ENCODE assay signal across 3 worm cellular contexts in genomic region chrX:17030169-17030914, ce11.
TF ChIP-seq lines count a peak whose summit lies in the region.

Gene ptrn-1, minus strand, starts transcription at chrX:17030219.

TF ChIP-seq in whole organism, L2 larva, 48 proteins besides CTCF, POLR2A, EP300 and RAD21 (continued from another document):
- TF ChIP-seq unc-62 (GFP tag; optimal IDR thresholded peaks at IDR 0.05; lab: Kevin White, UChicago), result no peak
- TF ChIP-seq snpc-4 (tag; optimal IDR thresholded peaks at IDR 0.05; lab: Kevin White, UChicago), result no peak
- TF ChIP-seq unc-55 (GFP tag; optimal IDR thresholded peaks at IDR 0.05; lab: Kevin White, UChicago), result peak; percentile 76
- no peak for TF ChIP-seq aly-2 (tag; optimal IDR thresholded peaks at IDR 0.05; lab: Kevin White, UChicago)
- TF ChIP-seq mbf-1 (tag; optimal IDR thresholded peaks at IDR 0.05; lab: Kevin White, UChicago), result no peak
- peak; percentile 86 for TF ChIP-seq F13H6.1 (tag; optimal IDR thresholded peaks at IDR 0.05; lab: Kevin White, UChicago)
- peak; percentile 73 for TF ChIP-seq fos-1 (tag; optimal IDR thresholded peaks at IDR 0.05; lab: Kevin White, UChicago)
- TF ChIP-seq ceh-16 (tag; optimal IDR thresholded peaks at IDR 0.05; lab: Kevin White, UChicago), result peak; percentile 65
- peak; percentile 50 for TF ChIP-seq C34F6.9 (tag; optimal IDR thresholded peaks at IDR 0.05; lab: Kevin White, UChicago)
- TF ChIP-seq lin-11 (tag; optimal IDR thresholded peaks at IDR 0.05; lab: Kevin White, UChicago), result peak; percentile 53
- peak; percentile 67 for TF ChIP-seq crh-2 (tag; optimal IDR thresholded peaks at IDR 0.05; lab: Kevin White, UChicago)
- TF ChIP-seq nhr-237 (tag; optimal IDR thresholded peaks at IDR 0.05; lab: Kevin White, UChicago), result no peak
- TF ChIP-seq dmd-4 (tag; optimal IDR thresholded peaks at IDR 0.05; lab: Kevin White, UChicago), result no peak
- TF ChIP-seq ztf-1 (GFP tag; conservative IDR thresholded peaks at IDR 0.05; lab: Robert Waterston, UW), result no peak
- peak; percentile 82 for TF ChIP-seq Y55F3AM.14 (GFP tag; optimal IDR thresholded peaks at IDR 0.05; lab: Kevin White, UChicago)
- TF ChIP-seq ceh-82 (tag; optimal IDR thresholded peaks at IDR 0.05; lab: Kevin White, UChicago), result no peak
- no peak for TF ChIP-seq nhr-10 (tag; optimal IDR thresholded peaks at IDR 0.05; lab: Kevin White, UChicago)
- TF ChIP-seq elt-1 (tag; optimal IDR thresholded peaks at IDR 0.05; lab: Kevin White, UChicago), result no peak
- TF ChIP-seq nhr-23 (tag; optimal IDR thresholded peaks at IDR 0.05; lab: Kevin White, UChicago), result no peak
- TF ChIP-seq zag-1 (tag; optimal IDR thresholded peaks at IDR 0.05; lab: Kevin White, UChicago), result peak; percentile 49
- peak; percentile 47 for TF ChIP-seq nhr-25 (tag; optimal IDR thresholded peaks at IDR 0.05; lab: Kevin White, UChicago)
- no peak for TF ChIP-seq nhr-11 (tag; optimal IDR thresholded peaks at IDR 0.05; lab: Kevin White, UChicago)
- TF ChIP-seq mdl-1 (tag; optimal IDR thresholded peaks at IDR 0.05; lab: Kevin White, UChicago), result peak in 1 of 2 experiments; percentile 1
- no peak for TF ChIP-seq nhr-6 (tag; optimal IDR thresholded peaks at IDR 0.05; lab: Kevin White, UChicago)
- TF ChIP-seq skn-1 (tag; optimal IDR thresholded peaks at IDR 0.05; lab: Kevin White, UChicago), result no peak

TF ChIP-seq in whole organism, L4 larva, 104 proteins besides CTCF, POLR2A, EP300 and RAD21 (continued from another document and continues in another):
- TF ChIP-seq unc-62 (GFP tag; optimal IDR thresholded peaks at IDR 0.05 in 1 of 2; lab: Kevin White, UChicago), result peak in 1 of 2 experiments; percentile 91
- no peak for TF ChIP-seq unc-62 (tag; optimal IDR thresholded peaks at IDR 0.05; lab: Kevin White, UChicago)
- TF ChIP-seq unc-39 (tag; optimal IDR thresholded peaks at IDR 0.05; lab: Kevin White, UChicago), result no peak
- TF ChIP-seq zfp-3 (GFP tag; conservative IDR thresholded peaks at IDR 0.05; lab: Robert Waterston, UW), result no peak
- TF ChIP-seq nhr-111 (GFP tag; optimal IDR thresholded peaks at IDR 0.05; lab: Kevin White, UChicago), result no peak
- no peak for TF ChIP-seq jun-1 (tag; optimal IDR thresholded peaks at IDR 0.05; lab: Kevin White, UChicago)
- no peak for TF ChIP-seq D1046.2 (GFP tag; IDR thresholded peaks at IDR 0.05; lab: Robert Waterston, UW)
- TF ChIP-seq duxl-1 (tag; optimal IDR thresholded peaks at IDR 0.05; lab: Kevin White, UChicago; ENCODE audit: poor library complexity), result no peak
- TF ChIP-seq daf-19 (GFP tag; conservative IDR thresholded peaks at IDR 0.05; lab: Robert Waterston, UW), result no peak
- no peak for TF ChIP-seq Y48G9A.11 (GFP tag; IDR thresholded peaks at IDR 0.05; lab: Robert Waterston, UW)
- no peak for TF ChIP-seq sdz-12 (GFP tag; optimal IDR thresholded peaks at IDR 0.05; lab: Kevin White, UChicago)
- TF ChIP-seq nhr-76 (tag; optimal IDR thresholded peaks at IDR 0.05; lab: Kevin White, UChicago), result no peak
- no peak for TF ChIP-seq nhr-237 (tag; optimal IDR thresholded peaks at IDR 0.05; lab: Kevin White, UChicago)
- TF ChIP-seq ceh-32 (tag; optimal IDR thresholded peaks at IDR 0.05; lab: Kevin White, UChicago; ENCODE audit: poor library complexity), result no peak
- TF ChIP-seq Y5F2A.4 (GFP tag; optimal IDR thresholded peaks at IDR 0.05; lab: Kevin White, UChicago), result no peak
- no peak for TF ChIP-seq ces-1 (GFP tag; optimal IDR thresholded peaks at IDR 0.05; lab: Kevin White, UChicago)
- TF ChIP-seq egl-27 (tag; optimal IDR thresholded peaks at IDR 0.05; lab: Kevin White, UChicago), result no peak
- TF ChIP-seq Y105C5A.15 (GFP tag; IDR thresholded peaks at IDR 0.05; lab: Robert Waterston, UW), result no peak
- peak; percentile 26 for TF ChIP-seq nhr-77 (tag; optimal IDR thresholded peaks at IDR 0.05; lab: Kevin White, UChicago)
- TF ChIP-seq dpl-1 (GFP tag; optimal IDR thresholded peaks at IDR 0.05; lab: Kevin White, UChicago), result no peak
- TF ChIP-seq ZK337.2 (GFP tag; IDR thresholded peaks at IDR 0.05; lab: Robert Waterston, UW), result no peak
- peak; percentile 61 for TF ChIP-seq mes-2 (tag; optimal IDR thresholded peaks at IDR 0.05; lab: Kevin White, UChicago; ENCODE audit: poor library complexity, severe bottlenecking)
- 0 out of 2 replicates have a peak, but pooled peaks have one; percentile 50 for TF ChIP-seq ctbp-1 (GFP tag; IDR thresholded peaks at IDR 0.05; lab: Robert Waterston, UW)
- no peak for TF ChIP-seq zip-2 (tag; optimal IDR thresholded peaks at IDR 0.05; lab: Kevin White, UChicago)
- TF ChIP-seq mxl-3 (GFP tag; optimal IDR thresholded peaks at IDR 0.05; lab: Kevin White, UChicago), result peak; percentile 85
- TF ChIP-seq mxl-2 (GFP tag; conservative IDR thresholded peaks at IDR 0.05; lab: Robert Waterston, UW), result no peak
- no peak for TF ChIP-seq fos-1 (tag; optimal IDR thresholded peaks at IDR 0.05; lab: Kevin White, UChicago)
- TF ChIP-seq pqm-1 (tag; optimal IDR thresholded peaks at IDR 0.05; lab: Kevin White, UChicago), result peak; percentile 22
- TF ChIP-seq F37D6.2 (tag; optimal IDR thresholded peaks at IDR 0.05; lab: Kevin White, UChicago), result no peak
- TF ChIP-seq F26F4.8 (GFP tag; conservative IDR thresholded peaks at IDR 0.05; lab: Robert Waterston, UW), result no peak
- TF ChIP-seq nhr-10 (tag; optimal IDR thresholded peaks at IDR 0.05; lab: Kevin White, UChicago), result no peak
- peak; percentile 59 for TF ChIP-seq nhr-11 (tag; optimal IDR thresholded peaks at IDR 0.05; lab: Kevin White, UChicago)
- TF ChIP-seq ztf-7 (tag; optimal IDR thresholded peaks at IDR 0.05; lab: Kevin White, UChicago), result peak; percentile 5
- peak; percentile 98 for TF ChIP-seq aha-1 (tag; lab: Kevin White, UChicago)
- TF ChIP-seq set-16 (GFP tag; IDR thresholded peaks at IDR 0.05; lab: Robert Waterston, UW), result peak; percentile 94
- no peak for TF ChIP-seq R02D3.7 (tag; optimal IDR thresholded peaks at IDR 0.05; lab: Kevin White, UChicago)
- TF ChIP-seq rbr-2 (tag; optimal IDR thresholded peaks at IDR 0.05; lab: Kevin White, UChicago), result peak; percentile 75
- TF ChIP-seq lin-29 (GFP tag; IDR thresholded peaks at IDR 0.05; lab: Robert Waterston, UW), result no peak
- no peak for TF ChIP-seq attf-4 (tag; optimal IDR thresholded peaks at IDR 0.05; lab: Kevin White, UChicago)
- TF ChIP-seq daf-12 (tag; optimal IDR thresholded peaks at IDR 0.05; lab: Kevin White, UChicago), result no peak
- TF ChIP-seq unc-130 (GFP tag; optimal IDR thresholded peaks at IDR 0.05; lab: Kevin White, UChicago), result no peak
- TF ChIP-seq nhr-25 (tag; optimal IDR thresholded peaks at IDR 0.05; lab: Kevin White, UChicago; ENCODE audit: borderline replicate concordance, insufficient read depth), result peak; percentile 13
- peak; percentile 50 for TF ChIP-seq fkh-10 (GFP tag; optimal IDR thresholded peaks at IDR 0.05; lab: Kevin White, UChicago)
- TF ChIP-seq zfp-2 (tag; optimal IDR thresholded peaks at IDR 0.05; lab: Kevin White, UChicago), result no peak
- no peak for TF ChIP-seq nhr-102 (tag; optimal IDR thresholded peaks at IDR 0.05; lab: Kevin White, UChicago)
- TF ChIP-seq saeg-2 (GFP tag; IDR thresholded peaks at IDR 0.05; lab: Robert Waterston, UW), result no peak
- peak; percentile 95 for TF ChIP-seq nhr-28 (tag; optimal IDR thresholded peaks at IDR 0.05; lab: Kevin White, UChicago)
- TF ChIP-seq arid-1 (GFP tag; conservative IDR thresholded peaks at IDR 0.05; lab: Robert Waterston, UW), result no peak
- no peak for TF ChIP-seq lir-3 (tag; optimal IDR thresholded peaks at IDR 0.05; lab: Kevin White, UChicago)
- peak; percentile 83 for TF ChIP-seq mep-1 (tag; optimal IDR thresholded peaks at IDR 0.05; lab: Kevin White, UChicago)
- TF ChIP-seq nhr-42 (GFP tag; IDR thresholded peaks at IDR 0.05; lab: Robert Waterston, UW), result no peak
- no peak for TF ChIP-seq ceh-20 (GFP tag; IDR thresholded peaks at IDR 0.05; lab: Robert Waterston, UW)
- TF ChIP-seq lin-39 (tag; optimal IDR thresholded peaks at IDR 0.05; lab: Kevin White, UChicago), result no peak
- no peak for TF ChIP-seq ama-1 (optimal IDR thresholded peaks at IDR 0.05; lab: Kevin White, UChicago)
- TF ChIP-seq ztf-11 (tag; optimal IDR thresholded peaks at IDR 0.05; lab: Kevin White, UChicago), result no peak
- peak; percentile 48; the same call in 1 of the 2 replicates for TF ChIP-seq tra-1 (GFP tag; IDR thresholded peaks at IDR 0.05; lab: Robert Waterston, UW)
- TF ChIP-seq snpc-1.2 (GFP tag; IDR thresholded peaks at IDR 0.05; lab: Robert Waterston, UW), result no peak

TF ChIP-seq in whole organism, late embryonic, 69 proteins besides CTCF, POLR2A, EP300 and RAD21 (continued from another document):
- TF ChIP-seq ama-1 (optimal IDR thresholded peaks at IDR 0.05; lab: Kevin White, UChicago) (no peak), ztf-16 (tag; optimal IDR thresholded peaks at IDR 0.05; lab: Kevin White, UChicago) (peak; percentile 52), hlh-6 (tag; optimal IDR thresholded peaks at IDR 0.05; lab: Kevin White, UChicago) (no peak), unc-86 (tag; optimal IDR thresholded peaks at IDR 0.05; lab: Kevin White, UChicago) (peak; percentile 37), fkh-6 (tag; optimal IDR thresholded peaks at IDR 0.05; lab: Kevin White, UChicago) (no peak), fkh-10 (GFP tag; optimal IDR thresholded peaks at IDR 0.05; lab: Kevin White, UChicago) (no peak), pag-3 (tag; optimal IDR thresholded peaks at IDR 0.05; lab: Kevin White, UChicago; ENCODE audit: borderline replicate concordance) (no peak), fax-1 (tag; optimal IDR thresholded peaks at IDR 0.05; lab: Kevin White, UChicago) (no peak), pha-4 (tag; optimal IDR thresholded peaks at IDR 0.05; lab: Kevin White, UChicago) (no peak), pat-9 (tag; optimal IDR thresholded peaks at IDR 0.05; lab: Kevin White, UChicago) (peak; percentile 50), tbx-7 (tag; optimal IDR thresholded peaks at IDR 0.05; lab: Kevin White, UChicago) (no peak), hlh-30 (tag; optimal IDR thresholded peaks at IDR 0.05; lab: Kevin White, UChicago; ENCODE audit: insufficient read depth) (peak; percentile 73), ceh-30 (tag; optimal IDR thresholded peaks at IDR 0.05; lab: Kevin White, UChicago) (peak; percentile 36), ceh-6 (GFP tag; optimal IDR thresholded peaks at IDR 0.05; lab: Kevin White, UChicago) (peak; percentile 30), eyg-1 (tag; optimal IDR thresholded peaks at IDR 0.05; lab: Kevin White, UChicago) (peak; percentile 22), lin-11 (tag; optimal IDR thresholded peaks at IDR 0.05; lab: Kevin White, UChicago) (no peak), odd-2 (tag; optimal IDR thresholded peaks at IDR 0.05; lab: Kevin White, UChicago) (no peak), pax-1 (tag; optimal IDR thresholded peaks at IDR 0.05; lab: Kevin White, UChicago) (no peak), ref-2 (tag; optimal IDR thresholded peaks at IDR 0.05; lab: Kevin White, UChicago) (peak; percentile 46), ceh-2 (tag; optimal IDR thresholded peaks at IDR 0.05; lab: Kevin White, UChicago) (peak; percentile 38), K09A11.1 (tag; optimal IDR thresholded peaks at IDR 0.05; lab: Kevin White, UChicago; ENCODE audit: insufficient read depth) (no peak), C08G9.2 (tag; optimal IDR thresholded peaks at IDR 0.05; lab: Kevin White, UChicago) (peak; percentile 57), F13H6.1 (tag; optimal IDR thresholded peaks at IDR 0.05; lab: Kevin White, UChicago) (no peak), madf-2 (tag; optimal IDR thresholded peaks at IDR 0.05; lab: Kevin White, UChicago) (no peak), dve-1 (tag; optimal IDR thresholded peaks at IDR 0.05; lab: Kevin White, UChicago) (peak; percentile 39), hlh-8 (tag; optimal IDR thresholded peaks at IDR 0.05; lab: Kevin White, UChicago) (no peak), gmeb-2 (tag; optimal IDR thresholded peaks at IDR 0.05; lab: Kevin White, UChicago) (peak; percentile 2), unc-55 (GFP tag; optimal IDR thresholded peaks at IDR 0.05; lab: Kevin White, UChicago) (peak; percentile 56), nhr-232 (tag; optimal IDR thresholded peaks at IDR 0.05; lab: Kevin White, UChicago) (no peak), ceh-18 (tag; optimal IDR thresholded peaks at IDR 0.05; lab: Kevin White, UChicago) (peak; percentile 83), dmd-4 (tag; optimal IDR thresholded peaks at IDR 0.05; lab: Kevin White, UChicago; ENCODE audit: borderline replicate concordance) (no peak), ceh-22 (tag; optimal IDR thresholded peaks at IDR 0.05; lab: Kevin White, UChicago) (no peak), ceh-45 (GFP tag; IDR thresholded peaks at IDR 0.05; lab: Robert Waterston, UW) (no peak), npax-4 (tag; optimal IDR thresholded peaks at IDR 0.05; lab: Kevin White, UChicago) (no peak), ahr-1 (tag; optimal IDR thresholded peaks at IDR 0.05; lab: Kevin White, UChicago) (no peak), elt-4 (tag; optimal IDR thresholded peaks at IDR 0.05; lab: Kevin White, UChicago) (no peak), tbx-2 (tag; optimal IDR thresholded peaks at IDR 0.05; lab: Kevin White, UChicago) (peak; percentile 65), ceh-9 (tag; optimal IDR thresholded peaks at IDR 0.05; lab: Kevin White, UChicago) (no peak), ceh-48 (tag; optimal IDR thresholded peaks at IDR 0.05; lab: Kevin White, UChicago) (peak; percentile 21), pha-2 (tag; optimal IDR thresholded peaks at IDR 0.05; lab: Kevin White, UChicago) (peak; percentile 30), ceh-31 (tag; optimal IDR thresholded peaks at IDR 0.05; lab: Kevin White, UChicago) (peak; percentile 81), ceh-19 (GFP tag; optimal IDR thresholded peaks at IDR 0.05; lab: Kevin White, UChicago) (peak; percentile 66), sox-2 (GFP tag; IDR thresholded peaks at IDR 0.05; lab: Robert Waterston, UW) (no peak), lim-6 (tag; optimal IDR thresholded peaks at IDR 0.05; lab: Kevin White, UChicago) (no peak)
